Fruit fly (Drosophila melanogaster) whole organism, wandering third instar larva: Measurements from ENCODE around the gene CG13474.

Source experiments
- Abd-B ChIP-seq: fragments of >200 bp; optimal IDR thresholded peaks from 2 replicates; lab custom pipeline; 2017; ENCODE audit warnings: missing biosample characterization, missing genetic modification characterization
- CG32264 ChIP-seq: fragments of 200-800 bp; sonication (Bioruptor generic); optimal IDR thresholded peaks from 2 replicates; lab custom pipeline; 2016; ENCODE audit warnings: missing biosample characterization, missing genetic modification characterization
- CG9705 ChIP-seq: fragments of 200-800 bp; sonication (Bioruptor generic); optimal IDR thresholded peaks from 2 replicates; lab custom pipeline; 2018; ENCODE audit warnings: missing biosample characterization, mild to moderate bottlenecking, missing genetic modification characterization
- CrebA ChIP-seq: fragments of 200-800 bp; sonication (Bioruptor generic); optimal IDR thresholded peaks from 2 replicates; lab custom pipeline; 2016; ENCODE audit warnings: missing biosample characterization, mild to moderate bottlenecking, missing genetic modification characterization, borderline replicate concordance
- Dfd ChIP-seq: fragments of >200 bp; optimal IDR thresholded peaks from 2 replicates; lab custom pipeline; 2017; ENCODE audit warnings: missing biosample characterization, missing genetic modification characterization
- GATAd ChIP-seq: sonication (Bioruptor generic); optimal IDR thresholded peaks from 2 replicates; lab custom pipeline; 2016; ENCODE audit warnings: missing biosample characterization, missing genetic modification characterization
- HLH106 ChIP-seq: fragments of 200-800 bp; optimal IDR thresholded peaks from 3 replicates; lab custom pipeline; 2019; ENCODE audit warnings: missing biosample characterization, mild to moderate bottlenecking, missing genetic modification characterization, moderate library complexity
- Hnf4 ChIP-seq: fragments of 200-800 bp; sonication (Bioruptor generic); optimal IDR thresholded peaks from 2 replicates; lab custom pipeline; 2016; ENCODE audit warnings: missing biosample characterization, mild to moderate bottlenecking, missing genetic modification characterization
- Hr78 ChIP-seq: fragments of >200 bp; optimal IDR thresholded peaks from 2 replicates; lab custom pipeline; 2017; ENCODE audit warnings: missing biosample characterization, missing genetic modification characterization
- Hr83 ChIP-seq: fragments of 200-300 bp; sonication (Bioruptor generic); optimal IDR thresholded peaks from 2 replicates; lab custom pipeline; 2016; ENCODE audit warnings: missing biosample characterization, mild to moderate bottlenecking, missing genetic modification characterization, moderate library complexity; ENCODE audit not compliant: poor library complexity, severe bottlenecking
- Jra ChIP-seq: sonication (Bioruptor generic); optimal IDR thresholded peaks from 2 replicates; lab custom pipeline; 2016; ENCODE audit warnings: missing biosample characterization, missing genetic modification characterization
- Mio ChIP-seq: sonication (Bioruptor generic); optimal IDR thresholded peaks from 2 replicates; lab custom pipeline; 2016; ENCODE audit warnings: missing biosample characterization, missing genetic modification characterization
- Myc ChIP-seq: fragments of >200 bp; optimal IDR thresholded peaks from 2 replicates; lab custom pipeline; 2017
- N ChIP-seq: fragments of >200 bp; optimal IDR thresholded peaks from 2 replicates; lab custom pipeline; 2018; ENCODE audit warnings: missing biosample characterization, missing external identifiers, missing genetic modification characterization
- OdsH ChIP-seq: fragments of 200-800 bp; sonication (Bioruptor generic); optimal IDR thresholded peaks from 2 replicates; lab custom pipeline; 2016; ENCODE audit warnings: missing biosample characterization, mild to moderate bottlenecking, missing genetic modification characterization
- Rel ChIP-seq, 2 experiments: fragments of 200-800 bp; sonication (Bioruptor generic) in 1 of 2; optimal IDR thresholded peaks; 2 replicates in 1 of 2; 3 replicates in 1 of 2; lab custom pipeline; 2016 to 2019; ENCODE audit warnings: mild to moderate bottlenecking in 2 of 2, missing biosample characterization in 2 of 2, missing genetic modification characterization in 2 of 2, moderate library complexity in 1 of 2
- Sp1 ChIP-seq: fragments of 200-800 bp; sonication (Bioruptor generic); optimal IDR thresholded peaks from 3 replicates; lab custom pipeline; 2019; ENCODE audit warnings: missing biosample characterization, mild to moderate bottlenecking, missing genetic modification characterization, moderate library complexity
- Vsx2 ChIP-seq: fragments of 200-300, 225-300 bp; sonication (Bioruptor generic); optimal IDR thresholded peaks from 2 replicates; lab custom pipeline; 2018; ENCODE audit warnings: missing biosample characterization, missing genetic modification characterization; ENCODE audit not compliant: partially characterized antibody
- br ChIP-seq: fragments of 200-800 bp; sonication (Bioruptor generic); optimal IDR thresholded peaks from 2 replicates; lab custom pipeline; 2016; ENCODE audit warnings: missing biosample characterization, missing genetic modification characterization
- brk ChIP-seq: fragments of 200-800 bp; sonication (Bioruptor generic); optimal IDR thresholded peaks from 2 replicates; lab custom pipeline; 2016; ENCODE audit warnings: missing biosample characterization, mild to moderate bottlenecking, missing genetic modification characterization
- dl ChIP-seq, 2 experiments: fragments of 175-275, 200-275 bp in 1 of 2; fragments of 200-275 bp in 1 of 2; sonication (Bioruptor generic); optimal IDR thresholded peaks; lab custom pipeline; 2018; ENCODE audit warnings: mild to moderate bottlenecking in 2 of 2, missing biosample characterization in 2 of 2, missing genetic modification characterization in 2 of 2, moderate library complexity in 2 of 2; ENCODE audit not compliant: partially characterized antibody in 2 of 2, insufficient read depth in 1 of 2
- dmrt93B ChIP-seq: fragments of 200-800 bp; sonication (Bioruptor generic); optimal IDR thresholded peaks from 2 replicates; lab custom pipeline; 2018; ENCODE audit warnings: missing biosample characterization, mild to moderate bottlenecking, missing genetic modification characterization
- dsf ChIP-seq: sonication (Bioruptor generic); optimal IDR thresholded peaks from 2 replicates; lab custom pipeline; 2016; ENCODE audit warnings: missing biosample characterization, missing genetic modification characterization, borderline replicate concordance
- ey ChIP-seq: fragments of 200-800 bp; sonication (Bioruptor generic); optimal IDR thresholded peaks from 2 replicates; lab custom pipeline; 2016; ENCODE audit warnings: missing biosample characterization, missing genetic modification characterization
- foxo ChIP-seq, 2 experiments: fragments of 200-800 bp; sonication (Bioruptor generic); optimal IDR thresholded peaks; 2 replicates in 1 of 2; 3 replicates in 1 of 2; lab custom pipeline; 2016 to 2017; ENCODE audit warnings: missing biosample characterization in 2 of 2, missing genetic modification characterization in 2 of 2
- fru ChIP-seq: fragments of 200-800 bp; sonication (Bioruptor generic); optimal IDR thresholded peaks from 3 replicates; lab custom pipeline; 2016; ENCODE audit warnings: missing biosample characterization, mild to moderate bottlenecking, missing genetic modification characterization
- h ChIP-seq: fragments of 200-800 bp; sonication (Bioruptor generic); optimal IDR thresholded peaks from 3 replicates; lab custom pipeline; 2016; ENCODE audit warnings: missing biosample characterization, mild to moderate bottlenecking, missing genetic modification characterization
- jim ChIP-seq: fragments of 175-275, 200-325 bp; sonication (Bioruptor generic); optimal IDR thresholded peaks from 2 replicates; lab custom pipeline; 2016; ENCODE audit warnings: missing biosample characterization, mild to moderate bottlenecking, missing genetic modification characterization
- lola ChIP-seq: fragments of >200 bp; optimal IDR thresholded peaks from 2 replicates; lab custom pipeline; 2017; ENCODE audit warnings: missing biosample characterization, missing genetic modification characterization
- pan ChIP-seq: fragments of >200 bp; optimal IDR thresholded peaks from 2 replicates; lab custom pipeline; 2017
- psq ChIP-seq: fragments of 200-800 bp; sonication (Bioruptor generic); optimal IDR thresholded peaks from 3 replicates; lab custom pipeline; 2017; ENCODE audit warnings: missing biosample characterization, mild to moderate bottlenecking, missing genetic modification characterization, moderate library complexity
- rgr ChIP-seq: fragments of 200-800 bp; sonication (Bioruptor generic); optimal IDR thresholded peaks from 3 replicates; lab custom pipeline; 2016; ENCODE audit warnings: missing biosample characterization, mild to moderate bottlenecking, missing genetic modification characterization
- sv ChIP-seq: fragments of 200-800 bp; sonication (Bioruptor generic); optimal IDR thresholded peaks from 3 replicates; lab custom pipeline; 2016; ENCODE audit warnings: missing biosample characterization, missing genetic modification characterization
- tai ChIP-seq: sonication (Bioruptor generic); optimal IDR thresholded peaks from 2 replicates; lab custom pipeline; 2016; ENCODE audit warnings: missing biosample characterization, missing genetic modification characterization
- usp ChIP-seq: fragments of >200 bp; optimal IDR thresholded peaks from 2 replicates; lab custom pipeline; 2017; ENCODE audit warnings: missing biosample characterization, missing genetic modification characterization
- woc ChIP-seq: sonication (Bioruptor generic); optimal IDR thresholded peaks from 2 replicates; lab custom pipeline; 2016; ENCODE audit warnings: missing biosample characterization, mild to moderate bottlenecking, missing genetic modification characterization

Gene CG13474

dm6 chr3L:14664390-14664789 lies 32.5 kb downstream of the CG13474 start:
- TF ChIP-seq CG9705 (GFP tag; lab: Kevin White, UChicago) (no peak), Myc (lab: Kevin White, UChicago) (no peak), Hr83 (no peak), usp (GFP tag; lab: Kevin White, UChicago) (no peak), br (GFP tag; lab: Kevin White, UChicago) (no peak), psq (GFP tag; lab: Kevin White, UChicago) (no peak), woc (no peak), dsf (GFP tag; lab: Kevin White, UChicago) (no peak), dl (GFP tag; optimal IDR thresholded peaks at IDR 0.05; lab: Kevin White, UChicago; ENCODE audit: insufficient read depth in 1 of 2, partially characterized antibody in 2 of 2) (no peak), CrebA (GFP tag; lab: Kevin White, UChicago) (no peak), foxo (GFP tag; optimal IDR thresholded peaks at IDR 0.05; lab: Kevin White, UChicago) (no peak), Hnf4 (GFP tag; lab: Kevin White, UChicago) (no peak), Vsx2 (GFP tag; lab: Kevin White, UChicago) (no peak), GATAd (no peak), N (GFP tag; lab: Kevin White, UChicago) (no peak), Rel (GFP tag; optimal IDR thresholded peaks at IDR 0.05; lab: Kevin White, UChicago) (no peak), Rel (tag; optimal IDR thresholded peaks at IDR 0.05; lab: Kevin White, UChicago) (no peak), HLH106 (tag; lab: Kevin White, UChicago) (no peak), sv (no peak)

dm6 chr3L:14663750-14664149 lies 33.2 kb downstream of the CG13474 start:
- TF ChIP-seq Jra (GFP tag; lab: Kevin White, UChicago) (no peak), N (GFP tag; lab: Kevin White, UChicago) (no peak), dmrt93B (GFP tag; lab: Kevin White, UChicago) (no peak), dsf (GFP tag; lab: Kevin White, UChicago) (no peak), tai (GFP tag; lab: Kevin White, UChicago) (no peak), Hr83 (no peak), ey (GFP tag; lab: Kevin White, UChicago) (no peak), usp (GFP tag; lab: Kevin White, UChicago) (no peak), jim (no peak), OdsH (no peak), Hr78 (GFP tag; lab: Kevin White, UChicago) (no peak), CG9705 (GFP tag; lab: Kevin White, UChicago) (no peak), rgr (GFP tag; lab: Kevin White, UChicago) (no peak), Mio (GFP tag; lab: Kevin White, UChicago) (no peak), Vsx2 (GFP tag; lab: Kevin White, UChicago) (no peak), Abd-B (GFP tag; lab: Kevin White, UChicago) (no peak), foxo (GFP tag; optimal IDR thresholded peaks at IDR 0.05; lab: Kevin White, UChicago) (no peak), Sp1 (GFP tag; lab: Kevin White, UChicago) (no peak), dl (GFP tag; optimal IDR thresholded peaks at IDR 0.05; lab: Kevin White, UChicago; ENCODE audit: insufficient read depth in 1 of 2, partially characterized antibody in 2 of 2) (no peak), CG32264 (GFP tag; lab: Kevin White, UChicago) (no peak)

- TF ChIP-seq CrebA (GFP tag; lab: Kevin White, UChicago): no peak
- TF ChIP-seq lola (GFP tag; lab: Kevin White, UChicago): no peak
- TF ChIP-seq CG32264 (GFP tag; lab: Kevin White, UChicago): no peak
- TF ChIP-seq Abd-B (GFP tag; lab: Kevin White, UChicago): no peak
- TF ChIP-seq rgr (GFP tag; lab: Kevin White, UChicago): peak; percentile 26
- peak; percentile 35 for TF ChIP-seq br (GFP tag; lab: Kevin White, UChicago)
- no peak for TF ChIP-seq Dfd (GFP tag; lab: Kevin White, UChicago)
- peak; percentile 3 for TF ChIP-seq HLH106 (tag; lab: Kevin White, UChicago)
- peak; percentile 36 for TF ChIP-seq Hnf4 (GFP tag; lab: Kevin White, UChicago)
- peak; percentile 16 for TF ChIP-seq brk (GFP tag; lab: Kevin White, UChicago)
- TF ChIP-seq Vsx2 (GFP tag; lab: Kevin White, UChicago): no peak
- peak; percentile 13 for TF ChIP-seq woc
- TF ChIP-seq foxo (GFP tag; optimal IDR thresholded peaks at IDR 0.05; lab: Kevin White, UChicago): peak in 1 of 2 experiments; percentile 51
- TF ChIP-seq Rel (GFP tag; optimal IDR thresholded peaks at IDR 0.05; lab: Kevin White, UChicago): no peak
- no peak for TF ChIP-seq Rel (tag; optimal IDR thresholded peaks at IDR 0.05; lab: Kevin White, UChicago)
- TF ChIP-seq CG9705 (GFP tag; lab: Kevin White, UChicago): no peak
- TF ChIP-seq pan: no peak
- TF ChIP-seq h (GFP tag; lab: Kevin White, UChicago): peak; percentile 55
- TF ChIP-seq sv: peak; percentile 46
- TF ChIP-seq Sp1 (GFP tag; lab: Kevin White, UChicago): peak; percentile 44
- TF ChIP-seq ey (GFP tag; lab: Kevin White, UChicago): peak; percentile 10
- TF ChIP-seq fru: peak; percentile 68
- peak; percentile 45 for TF ChIP-seq OdsH
- peak; percentile 1 for TF ChIP-seq dmrt93B (GFP tag; lab: Kevin White, UChicago)
- TF ChIP-seq psq (GFP tag; lab: Kevin White, UChicago): peak; percentile 6
- no peak for TF ChIP-seq Mio (GFP tag; lab: Kevin White, UChicago)
- TF ChIP-seq Myc (lab: Kevin White, UChicago): no peak
These were observed 35.2 kb downstream of the CG13474 start for dm6 chr3L:14661567-14662258.
